Fruit fly (Drosophila melanogaster): ENCODE data around the gene SCCRO.

DNA sequence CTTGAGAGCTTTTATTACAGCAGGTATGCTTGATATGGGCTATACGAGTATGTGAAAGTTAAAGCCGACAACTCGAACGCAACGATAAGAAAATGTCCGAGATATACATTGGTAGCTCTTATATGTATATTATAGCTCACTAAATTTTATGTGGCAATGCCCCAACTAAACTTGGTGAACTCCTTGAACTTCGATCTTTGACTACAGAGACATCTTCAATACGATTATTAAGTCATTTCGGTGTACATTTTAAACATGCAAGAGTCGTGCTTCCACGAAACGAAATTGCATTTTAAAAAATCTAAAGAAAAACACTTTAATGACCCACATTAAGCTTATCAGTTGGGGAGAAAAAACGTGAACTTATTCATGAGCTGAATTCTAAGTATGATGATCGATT lies 26.7 kb upstream of the SCCRO start:
- TF ChIP-seq toe (GFP tag; optimal IDR thresholded peaks at IDR 0.05) (no peak), Hr96 (GFP tag; optimal IDR thresholded peaks at IDR 0.05) (no peak), cic (GFP tag; optimal IDR thresholded peaks at IDR 0.05) (no peak), CG12768 (GFP tag; optimal IDR thresholded peaks at IDR 0.05) (no peak), CG11617 (GFP tag; optimal IDR thresholded peaks at IDR 0.05) (no peak)

Data from whole organism, adult.